Worm (Caenorhabditis elegans) whole organism, midembryonic: ENCODE measurements around the gene emc-5.

ENCODE experiments used
- cog-1 ChIP-seq: sonication (generic microtip); optimal IDR thresholded peaks from 2 replicates; lab custom pipeline; 2016; ENCODE audit warnings: missing genetic modification characterization, missing compliant biosample characterization
- flt-1 ChIP-seq: fragments of 200-800 bp; sonication (Bioruptor generic); IDR thresholded peaks from 2 replicates; pipeline ENCODE4 v1.3.6; 2022; ENCODE audit warnings: missing genetic modification characterization, missing compliant biosample characterization
- ref-1 ChIP-seq: fragments of 200-800 bp; sonication (Bioruptor generic); conservative IDR thresholded peaks from 2 replicates; pipeline ENCODE4 v1.3.6; 2022; ENCODE audit warnings: missing genetic modification reagents, missing genetic modification characterization, missing compliant biosample characterization
- ztf-29 ChIP-seq: fragments of 200-800 bp; sonication (Bioruptor generic); IDR thresholded peaks from 2 replicates; pipeline ENCODE4 v1.3.6; 2022; ENCODE audit warnings: missing genetic modification reagents, missing genetic modification characterization, missing compliant biosample characterization

DNA sequence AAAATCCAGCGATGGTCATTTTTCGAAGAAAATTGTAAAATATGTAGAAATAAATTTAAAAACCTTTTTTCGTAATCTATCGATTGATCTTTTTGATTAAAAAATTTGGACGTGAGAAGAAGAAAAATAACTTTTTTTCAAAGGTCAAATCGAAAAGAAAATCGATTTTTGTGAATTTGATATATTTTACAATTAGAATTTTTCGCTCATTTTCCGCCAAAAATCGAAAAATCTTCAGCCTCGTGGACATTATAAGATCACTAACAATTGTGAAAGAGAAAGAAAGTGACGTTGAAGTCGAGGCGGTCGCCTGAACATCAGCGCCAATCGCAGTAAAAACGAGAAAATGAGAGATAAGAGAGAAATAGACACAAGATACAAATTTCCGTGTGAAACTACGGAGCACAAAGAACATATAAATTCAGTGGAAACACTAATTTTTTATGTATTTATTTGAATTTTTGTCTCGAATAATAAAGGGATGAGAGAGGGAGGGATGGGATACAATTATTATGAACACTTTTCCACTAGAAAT lies 26.9 kb upstream of the emc-5 start, which contains the start of gene cisd-1:
- no peak for TF ChIP-seq ztf-29 (GFP tag; lab: Robert Waterston, UW)
- TF ChIP-seq flt-1, result no peak
- no peak for TF ChIP-seq ref-1
- no peak for TF ChIP-seq cog-1 (tag; lab: Kevin White, UChicago)
